Worm (Caenorhabditis elegans): Measurements from ENCODE around the gene nlp-2.

The nlp-2 gene

DNA sequence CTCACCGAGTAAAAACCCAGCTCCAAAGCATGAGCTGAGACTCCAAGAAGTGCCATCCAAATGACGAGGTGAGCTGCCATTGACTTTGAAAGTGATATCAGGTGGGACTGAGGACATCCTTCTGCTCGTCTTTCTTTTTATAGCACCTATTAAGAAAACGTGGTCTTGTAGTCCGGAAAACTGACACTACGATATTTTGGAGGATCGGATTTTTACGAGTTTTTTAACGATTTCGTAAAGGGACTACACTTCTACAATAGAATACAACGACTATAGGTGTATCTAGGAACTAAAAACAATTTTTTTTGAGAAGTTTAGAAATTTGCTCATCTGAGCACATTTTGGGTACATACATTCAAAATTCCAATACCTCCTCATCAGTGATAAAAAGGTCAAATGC lies 1.7 kb downstream of the nlp-2 start, which contains the start of gene nlp-23:
Gene nlp-23, minus strand, starts transcription at position 101 of the 400 bp plus-strand sequence.
- TF ChIP-seq elt-2 (tag; optimal IDR thresholded peaks at IDR 0.05) = no peak
- TF ChIP-seq ceh-9 (tag; optimal IDR thresholded peaks at IDR 0.05) = no peak
- TF ChIP-seq nhr-28 (tag; optimal IDR thresholded peaks at IDR 0.05) = no peak
- TF ChIP-seq ceh-16 (tag; optimal IDR thresholded peaks at IDR 0.05) = no peak
- no peak for TF ChIP-seq egl-5 (tag; optimal IDR thresholded peaks at IDR 0.05)
- TF ChIP-seq unc-39 (tag; optimal IDR thresholded peaks at IDR 0.05) = no peak
- TF ChIP-seq nhr-67 (tag; optimal IDR thresholded peaks at IDR 0.05) = no peak
- TF ChIP-seq daf-12 (tag; optimal IDR thresholded peaks at IDR 0.05) = no peak
- no peak for TF ChIP-seq pqm-1 (tag; optimal IDR thresholded peaks at IDR 0.05)
- TF ChIP-seq sea-2 (GFP tag; optimal IDR thresholded peaks at IDR 0.05) = no peak
- no peak for TF ChIP-seq elt-1 (tag; optimal IDR thresholded peaks at IDR 0.05)
- TF ChIP-seq nhr-77 (tag; optimal IDR thresholded peaks at IDR 0.05) = no peak
- no peak for TF ChIP-seq lin-15B (tag; optimal IDR thresholded peaks at IDR 0.05)
- TF ChIP-seq aly-2 (tag; optimal IDR thresholded peaks at IDR 0.05) = no peak
- TF ChIP-seq tbx-2 (tag; optimal IDR thresholded peaks at IDR 0.05) = no peak
- no peak for TF ChIP-seq ceh-82 (tag; optimal IDR thresholded peaks at IDR 0.05)

DNA sequence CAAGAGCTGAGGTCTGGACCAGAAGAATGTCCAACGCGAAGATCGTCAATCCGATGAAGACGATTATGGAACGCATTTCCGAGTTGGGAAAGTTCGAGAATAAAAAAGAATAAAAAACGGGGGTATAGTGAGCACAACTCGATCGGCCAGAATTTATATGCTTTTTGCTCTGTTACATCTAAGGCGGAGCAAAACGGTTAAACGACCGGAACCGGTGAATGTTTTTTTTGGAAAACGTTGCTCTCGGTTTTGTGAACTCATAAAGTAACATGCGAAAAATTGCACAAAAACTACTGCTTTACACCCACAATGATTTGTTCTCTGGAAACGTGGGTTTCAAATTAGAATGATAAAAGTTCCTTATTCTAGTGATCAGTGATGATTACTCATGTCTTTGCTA lies 2.6 kb downstream of the nlp-2 start, which contains the start of gene nlp-22:
Gene nlp-22, minus strand, starts transcription at position 101 of the 400 bp plus-strand sequence.
- no peak for TF ChIP-seq nhr-237 (tag; optimal IDR thresholded peaks at IDR 0.05)
- TF ChIP-seq pha-4 (tag; optimal IDR thresholded peaks at IDR 0.05) = no peak
- TF ChIP-seq fkh-10 (GFP tag; optimal IDR thresholded peaks at IDR 0.05) = no peak
- TF ChIP-seq fkh-2 (tag; optimal IDR thresholded peaks at IDR 0.05) = no peak
- TF ChIP-seq nhr-77 (tag; optimal IDR thresholded peaks at IDR 0.05) = no peak
- no peak for TF ChIP-seq R02D3.7 (tag; optimal IDR thresholded peaks at IDR 0.05)
- TF ChIP-seq mdl-1 (tag; optimal IDR thresholded peaks at IDR 0.05) = no peak
- TF ChIP-seq nhr-28 (tag; optimal IDR thresholded peaks at IDR 0.05) = no peak
- TF ChIP-seq nhr-67 (tag; optimal IDR thresholded peaks at IDR 0.05) = no peak
- no peak for TF ChIP-seq nhr-25 (tag; optimal IDR thresholded peaks at IDR 0.05)
- no peak for TF ChIP-seq ceh-9 (tag; optimal IDR thresholded peaks at IDR 0.05)
- no peak for TF ChIP-seq hmg-11 (tag; optimal IDR thresholded peaks at IDR 0.05)
- no peak for TF ChIP-seq mml-1 (tag; optimal IDR thresholded peaks at IDR 0.05)
- no peak for TF ChIP-seq egl-27 (tag; optimal IDR thresholded peaks at IDR 0.05)

DNA sequence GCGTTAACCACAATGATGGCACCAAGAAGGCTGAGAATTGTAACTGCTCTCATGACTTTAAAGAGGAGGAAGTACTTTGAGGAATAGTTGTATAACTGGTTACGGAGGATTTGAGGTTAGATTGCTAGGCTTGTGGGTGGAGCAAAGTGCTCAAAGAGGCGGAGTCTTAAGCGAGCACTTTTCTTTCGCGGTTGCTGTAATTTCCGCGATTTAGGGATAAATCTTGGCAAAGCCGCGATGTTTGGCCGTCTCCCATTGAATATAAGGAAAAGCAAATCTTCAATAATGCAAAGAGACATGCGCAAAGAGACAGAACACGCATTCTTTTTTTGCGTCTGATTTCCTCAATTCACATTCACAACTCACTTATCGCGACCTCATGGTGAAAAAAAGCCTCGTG lies 6.4 kb downstream of the nlp-2 start, which contains the start of gene nlp-45:
Gene nlp-45, minus strand, starts transcription at position 101 of the 400 bp plus-strand sequence.
- TF ChIP-seq jun-1 (tag; optimal IDR thresholded peaks at IDR 0.05) = no peak
- no peak for TF ChIP-seq pha-4 (tag; optimal IDR thresholded peaks at IDR 0.05)
- TF ChIP-seq zag-1 (tag; optimal IDR thresholded peaks at IDR 0.05) = no peak
- TF ChIP-seq ama-1 (optimal IDR thresholded peaks at IDR 0.05) = no peak
- TF ChIP-seq fkh-2 (tag; optimal IDR thresholded peaks at IDR 0.05) = no peak
- TF ChIP-seq nhr-67 (tag; optimal IDR thresholded peaks at IDR 0.05) = no peak
- no peak for TF ChIP-seq R02D3.7 (tag; optimal IDR thresholded peaks at IDR 0.05)
- TF ChIP-seq nhr-25 (tag; optimal IDR thresholded peaks at IDR 0.05) = no peak
- TF ChIP-seq egl-27 (tag; optimal IDR thresholded peaks at IDR 0.05) = no peak

DNA sequence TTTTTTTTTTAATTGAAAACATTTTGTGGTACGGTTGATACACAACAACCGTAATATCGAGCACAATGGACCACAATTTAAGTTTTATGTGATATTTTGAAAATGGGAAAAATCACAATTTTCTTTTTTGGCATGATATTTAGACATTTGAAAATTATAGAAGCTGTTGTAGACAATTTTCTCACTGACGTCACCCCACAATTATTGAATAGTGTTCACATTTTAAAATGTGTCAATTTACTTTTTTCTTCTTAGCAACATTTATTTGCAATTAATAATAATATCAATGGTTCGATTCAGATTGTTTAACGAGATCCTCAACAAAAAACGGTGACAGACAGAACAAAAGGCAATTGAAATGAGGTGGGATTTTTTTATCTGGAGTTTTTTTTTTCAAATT lies 9.2 kb downstream of the nlp-2 start, which contains the start of gene T01B6.1:
Gene T01B6.1, plus strand, starts transcription at position 301 of the 400 bp plus-strand sequence.
- TF ChIP-seq fos-1 (tag; optimal IDR thresholded peaks at IDR 0.05) (no peak), nhr-43 (tag; optimal IDR thresholded peaks at IDR 0.05; ENCODE audit: poor library complexity, severe bottlenecking) (no peak), unc-39 (tag; optimal IDR thresholded peaks at IDR 0.05) (no peak), elt-2 (tag; optimal IDR thresholded peaks at IDR 0.05) (no peak), jun-1 (tag; optimal IDR thresholded peaks at IDR 0.05) (no peak), pha-4 (tag; optimal IDR thresholded peaks at IDR 0.05) (no peak), lin-39 (tag; optimal IDR thresholded peaks at IDR 0.05) (no peak)

DNA sequence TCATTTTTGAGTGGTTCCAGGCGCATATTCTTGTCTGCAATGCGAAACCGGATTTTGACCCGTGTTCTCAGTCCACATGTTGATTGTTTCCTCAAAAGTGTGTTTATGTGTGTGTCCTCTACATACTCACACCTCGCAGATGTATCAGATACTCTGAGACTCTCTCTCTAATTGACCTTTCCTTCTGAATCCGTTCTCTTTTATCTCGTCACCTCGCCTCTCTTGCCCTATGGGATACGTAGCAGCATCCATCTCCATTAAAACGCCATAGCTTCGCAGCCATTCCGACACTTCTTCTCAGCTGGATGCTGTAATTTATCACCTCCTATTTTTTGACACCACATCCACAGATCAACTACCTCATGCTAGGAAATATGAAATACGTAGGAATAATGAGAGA lies 14.1 kb downstream of the nlp-2 start:
- TF ChIP-seq lin-15B (tag; optimal IDR thresholded peaks at IDR 0.05) (no peak), nhr-25 (tag; optimal IDR thresholded peaks at IDR 0.05) (peak; percentile 23), ztf-4 (tag; optimal IDR thresholded peaks at IDR 0.05) (no peak)

DNA sequence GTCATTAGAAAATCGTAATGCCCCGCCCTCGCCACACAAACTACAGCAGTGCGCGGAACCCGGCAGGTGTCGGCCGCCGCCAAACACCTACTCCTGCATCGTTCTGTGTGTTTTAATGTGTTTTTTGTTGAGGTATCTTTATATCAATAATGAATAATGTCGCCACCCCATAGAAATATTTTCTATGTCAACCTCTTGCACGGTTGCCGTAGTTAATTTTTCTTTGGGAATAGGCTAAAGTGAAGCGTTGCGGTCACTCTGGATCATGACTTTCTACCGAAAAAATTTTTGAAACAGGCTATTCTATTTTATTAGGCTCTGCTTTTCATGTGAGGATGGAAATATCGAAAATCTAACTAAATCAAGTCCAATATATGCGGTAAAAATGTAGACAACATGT lies 15.7 kb downstream of the nlp-2 start:
- TF ChIP-seq elt-3 (tag; optimal IDR thresholded peaks at IDR 0.05) = peak in 2 of 3 experiments; percentile 28 to 52
- TF ChIP-seq ceh-28 (tag; optimal IDR thresholded peaks at IDR 0.05) = no peak
- TF ChIP-seq zag-1 (tag; optimal IDR thresholded peaks at IDR 0.05) = no peak
- TF ChIP-seq pqm-1 (tag; optimal IDR thresholded peaks at IDR 0.05) = peak; percentile 30
- TF ChIP-seq elt-2 (tag; optimal IDR thresholded peaks at IDR 0.05) = peak; percentile 14
- peak; percentile 7 for TF ChIP-seq lsy-12 (tag; optimal IDR thresholded peaks at IDR 0.05)
- peak; percentile 13 for TF ChIP-seq nhr-23 (tag; optimal IDR thresholded peaks at IDR 0.05)
- peak; percentile 9 for TF ChIP-seq hmg-11 (tag; optimal IDR thresholded peaks at IDR 0.05)
- peak; percentile 98 for TF ChIP-seq snpc-4 (tag; optimal IDR thresholded peaks at IDR 0.05)
- peak; percentile 17 for TF ChIP-seq pha-4 (tag; optimal IDR thresholded peaks at IDR 0.05)
- peak; percentile 90 for TF ChIP-seq ama-1 (optimal IDR thresholded peaks at IDR 0.05)
- TF ChIP-seq nhr-67 (tag; optimal IDR thresholded peaks at IDR 0.05) = no peak
- peak; percentile 26 for TF ChIP-seq nfya-1 (tag; optimal IDR thresholded peaks at IDR 0.05; ENCODE audit: insufficient read depth)
- TF ChIP-seq nhr-25 (tag; optimal IDR thresholded peaks at IDR 0.05) = peak; percentile 6

Data from whole organism, L3 larva.